Fruit fly (Drosophila melanogaster) whole organism, embryonic: ENCODE results near the gene Jhbp7.
A peak's percentile ranks its signal among the peaks of the same experiment; 100 is the strongest.

Source experiments
- Adf1 ChIP-seq: fragments of 200-800 bp; sonication (Bioruptor generic); IDR thresholded peaks from 2 replicates; pipeline ENCODE4 v1.3.6; 2022; ENCODE audit warnings: missing biosample characterization, missing genetic modification characterization
- Asciz ChIP-seq: fragments of 200-800 bp; sonication (Bioruptor generic); optimal IDR thresholded peaks from 2 replicates; lab custom pipeline; 2017; ENCODE audit warnings: missing biosample characterization, mild to moderate bottlenecking, missing genetic modification characterization, missing genetic modification reagents
- CG15011 ChIP-seq: fragments of 200-800 bp; sonication (Bioruptor generic); optimal IDR thresholded peaks from 3 replicates; lab custom pipeline; 2018; ENCODE audit warnings: missing biosample characterization, mild to moderate bottlenecking, missing genetic modification characterization
- CG34376 ChIP-seq: fragments of 200-800 bp; sonication (Bioruptor generic); optimal IDR thresholded peaks from 2 replicates; lab custom pipeline; 2018; ENCODE audit warnings: missing biosample characterization, mild to moderate bottlenecking, missing genetic modification characterization
- CG6272 ChIP-seq: fragments of 200-800 bp; sonication (Bioruptor generic); IDR thresholded peaks from 2 replicates; pipeline ENCODE4 v1.3.6; 2022; ENCODE audit warnings: missing biosample characterization, missing genetic modification characterization
- CG7372 ChIP-seq: fragments of 200-800 bp; sonication (Bioruptor generic); IDR thresholded peaks from 2 replicates; pipeline ENCODE4 v1.3.6; 2022; ENCODE audit warnings: missing biosample characterization, missing genetic modification characterization
- Ets97D ChIP-seq: fragments of 200-800 bp; sonication (Bioruptor generic); optimal IDR thresholded peaks from 3 replicates; lab custom pipeline; 2016; ENCODE audit warnings: missing biosample characterization, missing genetic modification characterization
- Side ChIP-seq: fragments of 200-800 bp; sonication (Bioruptor generic); optimal IDR thresholded peaks from 2 replicates; lab custom pipeline; 2016; ENCODE audit warnings: missing biosample characterization, missing genetic modification characterization
- Six4 ChIP-seq: fragments of 200-800 bp; sonication (Bioruptor generic); optimal IDR thresholded peaks from 2 replicates; lab custom pipeline; 2016; ENCODE audit warnings: missing biosample characterization, missing genetic modification characterization
- her ChIP-seq: fragments of 200-800 bp; sonication (Bioruptor generic); optimal IDR thresholded peaks from 2 replicates; lab custom pipeline; 2016; ENCODE audit warnings: missing biosample characterization, missing genetic modification characterization
- mam ChIP-seq: fragments of 200-800 bp; sonication (Bioruptor generic); optimal IDR thresholded peaks from 3 replicates; lab custom pipeline; 2016; ENCODE audit warnings: missing biosample characterization, missing genetic modification characterization
- pnt ChIP-seq: fragments of 200-800 bp; sonication (Bioruptor generic); optimal IDR thresholded peaks from 3 replicates; lab custom pipeline; 2016; ENCODE audit warnings: missing biosample characterization, missing genetic modification characterization

DNA sequence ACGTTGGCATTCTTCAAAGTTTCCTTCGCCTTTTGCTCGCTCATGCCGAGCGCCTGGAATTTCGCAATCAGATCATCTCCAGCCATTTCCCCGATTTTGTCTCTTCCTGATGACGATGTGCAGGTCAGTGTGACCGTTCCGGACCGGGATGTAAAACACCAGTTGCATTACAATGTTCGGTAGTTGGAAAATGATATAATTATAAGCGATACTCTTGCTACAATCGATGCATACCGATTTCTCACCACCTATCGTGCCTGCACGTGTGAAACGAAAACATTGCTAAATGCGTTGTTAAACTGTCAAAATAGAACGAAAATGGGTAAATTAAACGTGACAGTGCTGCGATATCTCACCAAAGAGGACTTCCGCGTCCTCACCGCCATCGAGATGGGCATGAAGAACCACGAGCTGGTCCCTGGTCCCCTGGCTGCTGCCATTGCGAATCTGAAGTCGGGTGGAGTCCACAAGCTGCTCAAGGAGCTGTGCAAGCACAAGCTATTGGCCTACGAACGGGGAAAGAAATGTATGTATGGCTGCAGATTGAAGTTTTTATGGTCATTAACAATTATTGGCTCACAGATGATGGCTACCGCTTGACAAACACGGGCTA, 28.3 kb downstream of the Jhbp7 start, which contains the start of the genes GlnRS and RIOK2:
- TF ChIP-seq Ets97D (GFP tag; lab: Kevin White, UChicago): peak; percentile 85
- TF ChIP-seq pnt (GFP tag; lab: Kevin White, UChicago): no peak
- TF ChIP-seq her (GFP tag; lab: Kevin White, UChicago): no peak
- TF ChIP-seq Adf1 (GFP tag; lab: Robert Waterston, UW): no peak
- no peak for TF ChIP-seq CG7372
- TF ChIP-seq Asciz (GFP tag; lab: Kevin White, UChicago): no peak
- no peak for TF ChIP-seq CG6272 (GFP tag; lab: Robert Waterston, UW)
- no peak for TF ChIP-seq CG34376 (GFP tag; lab: Kevin White, UChicago)
- TF ChIP-seq Side: peak; percentile 34
- TF ChIP-seq CG15011 (GFP tag; lab: Kevin White, UChicago): no peak
- TF ChIP-seq Six4 (GFP tag; lab: Kevin White, UChicago): no peak
- no peak for TF ChIP-seq mam
